Worm (Caenorhabditis elegans) whole organism, L4 larva: ENCODE measurements around the gene vha-15.

Source experiments
- F10B5.3 ChIP-seq: sonication (generic microtip); optimal IDR thresholded peaks from 2 replicates; lab custom pipeline; 2016; ENCODE audit warnings: mild to moderate bottlenecking, missing genetic modification characterization, missing compliant biosample characterization
- R02D3.7 ChIP-seq: fragments of 150-350 bp; sonication (generic microtip); optimal IDR thresholded peaks from 3 replicates; lab custom pipeline; 2014; ENCODE audit warnings: missing biosample characterization, missing genetic modification characterization
- ama-1 ChIP-seq: fragments of 150-350 bp; optimal IDR thresholded peaks from 2 replicates; lab custom pipeline; 2014; ENCODE audit warnings: inconsistent platforms, mixed read lengths
- ceh-62 ChIP-seq: sonication (generic microtip); optimal IDR thresholded peaks from 2 replicates; lab custom pipeline; 2017; ENCODE audit warnings: missing biosample characterization, missing genetic modification characterization
- dpl-1 ChIP-seq: fragments of 150-350 bp; optimal IDR thresholded peaks from 2 replicates; lab custom pipeline; 2014; ENCODE audit warnings: missing biosample characterization, missing genetic modification reagents, missing genetic modification characterization
- lin-13 ChIP-seq: fragments of 150-350 bp; optimal IDR thresholded peaks from 2 replicates; lab custom pipeline; 2014; ENCODE audit warnings: missing biosample characterization, missing genetic modification reagents, missing genetic modification characterization
- nhr-237 ChIP-seq: sonication (generic microtip); optimal IDR thresholded peaks from 2 replicates; lab custom pipeline; 2017; ENCODE audit warnings: missing biosample characterization, missing genetic modification characterization
- nhr-28 ChIP-seq: fragments of 150-350 bp; optimal IDR thresholded peaks from 2 replicates; lab custom pipeline; 2014; ENCODE audit warnings: missing biosample characterization, missing genetic modification characterization
- nhr-48 ChIP-seq: sonication (generic microtip); optimal IDR thresholded peaks from 2 replicates; lab custom pipeline; 2016; ENCODE audit warnings: mild to moderate bottlenecking, missing genetic modification characterization, missing compliant biosample characterization
- nhr-76 ChIP-seq: fragments of 150-350 bp; optimal IDR thresholded peaks from 2 replicates; lab custom pipeline; 2014; ENCODE audit warnings: missing biosample characterization, missing genetic modification characterization
- snpc-4 ChIP-seq: fragments of 150-350 bp; optimal IDR thresholded peaks from 2 replicates; lab custom pipeline; 2014; ENCODE audit warnings: missing biosample characterization, missing genetic modification characterization
- spr-3 ChIP-seq: fragments of 200-800 bp; sonication (Bioruptor generic); optimal IDR thresholded peaks from 2 replicates; lab custom pipeline; 2018; ENCODE audit warnings: mild to moderate bottlenecking, missing genetic modification characterization, missing compliant biosample characterization
- tag-97 ChIP-seq: fragments of 200-800 bp; sonication (Bioruptor generic); IDR thresholded peaks from 2 replicates; pipeline ENCODE4 v1.3.6; 2022; ENCODE audit warnings: missing genetic modification characterization, missing compliant biosample characterization

ce11 chrX:2265069-2265468 lies 27.4 kb downstream of the vha-15 start:
- TF ChIP-seq nhr-237: no peak
- no peak for TF ChIP-seq ama-1
- TF ChIP-seq lin-13: no peak
- no peak for TF ChIP-seq nhr-28 (tag; lab: Kevin White, UChicago)
- TF ChIP-seq spr-3 (GFP tag; lab: Kevin White, UChicago): no peak
- no peak for TF ChIP-seq snpc-4
- TF ChIP-seq ceh-62 (tag; lab: Kevin White, UChicago): no peak
- no peak for TF ChIP-seq R02D3.7
- no peak for TF ChIP-seq dpl-1
- TF ChIP-seq tag-97 (GFP tag; lab: Robert Waterston, UW): no peak
- TF ChIP-seq nhr-76 (tag; lab: Kevin White, UChicago): no peak
- TF ChIP-seq F10B5.3 (tag; lab: Kevin White, UChicago): no peak
- no peak for TF ChIP-seq nhr-48 (tag; lab: Kevin White, UChicago)
